Worm (Caenorhabditis elegans) whole organism, L2 larva: ENCODE data around the gene W08E12.2.

ENCODE experiments used
- aly-2 ChIP-seq: fragments of 150-350 bp; optimal IDR thresholded peaks from 2 replicates; lab custom pipeline; 2014; ENCODE audit warnings: missing biosample characterization, missing genetic modification characterization
- ama-1 ChIP-seq: fragments of 150-350 bp; optimal IDR thresholded peaks from 2 replicates; lab custom pipeline; 2018; ENCODE audit warnings: inconsistent platforms
- blmp-1 ChIP-seq: sonication (generic microtip); optimal IDR thresholded peaks from 2 replicates; lab custom pipeline; 2017; ENCODE audit warnings: missing genetic modification characterization, mild to moderate bottlenecking, missing compliant biosample characterization, antibody characterized with exemption, moderate library complexity; ENCODE audit not compliant: insufficient read depth
- egl-27 ChIP-seq: sonication (generic microtip); optimal IDR thresholded peaks from 3 replicates; lab custom pipeline; 2017; ENCODE audit warnings: missing biosample characterization, missing genetic modification reagents, missing genetic modification characterization
- lsy-2 ChIP-seq, 2 experiments: fragments of 150-350 bp in 1 of 2; sonication (generic microtip) in 1 of 2; optimal IDR thresholded peaks; 2 replicates each; lab custom pipeline; 2014 to 2017; ENCODE audit warnings: missing biosample characterization in 2 of 2, missing genetic modification characterization in 2 of 2
- nhr-11 ChIP-seq: fragments of 150-350 bp; optimal IDR thresholded peaks from 2 replicates; lab custom pipeline; 2014; ENCODE audit warnings: missing biosample characterization, missing genetic modification characterization
- nhr-12 ChIP-seq: fragments of 150-350 bp; optimal IDR thresholded peaks from 2 replicates; lab custom pipeline; 2014; ENCODE audit warnings: missing biosample characterization, missing genetic modification characterization
- nhr-77 ChIP-seq: fragments of 150-350 bp; optimal IDR thresholded peaks from 2 replicates; lab custom pipeline; 2014; ENCODE audit warnings: missing biosample characterization, missing genetic modification characterization
- sma-3 ChIP-seq: sonication (generic microtip); optimal IDR thresholded peaks from 2 replicates; lab custom pipeline; 2016; ENCODE audit warnings: missing genetic modification reagents, missing genetic modification characterization, missing compliant biosample characterization
- unc-62 ChIP-seq: fragments of 150-350 bp; optimal IDR thresholded peaks from 2 replicates; lab custom pipeline; 2014; ENCODE audit warnings: missing biosample characterization, missing genetic modification reagents, missing genetic modification characterization
- ztf-11 ChIP-seq: sonication (generic microtip); optimal IDR thresholded peaks from 2 replicates; lab custom pipeline; 2017; ENCODE audit warnings: missing biosample characterization, missing genetic modification characterization

DNA sequence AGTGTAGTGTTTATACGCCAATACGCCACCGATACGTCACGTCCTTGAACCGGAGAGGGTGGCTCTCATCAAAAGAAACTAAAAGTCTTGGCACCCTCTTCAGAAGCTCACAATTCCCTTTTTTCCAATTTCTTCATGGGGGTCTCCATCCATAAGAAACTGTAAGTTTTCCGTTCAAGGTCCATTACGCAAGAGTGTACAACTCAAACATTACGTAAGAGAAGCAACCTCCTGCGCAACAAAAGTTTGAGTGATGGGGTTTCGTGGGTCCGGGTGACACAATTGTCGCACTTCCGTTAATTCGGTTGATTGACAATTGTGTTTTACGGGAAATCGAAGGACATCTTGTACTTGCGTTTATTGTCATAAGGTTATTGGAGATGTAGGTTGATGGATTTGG lies 26.9 kb upstream of the W08E12.2 start:
- no peak for TF ChIP-seq unc-62 (GFP tag; lab: Kevin White, UChicago)
- TF ChIP-seq aly-2 (tag; lab: Kevin White, UChicago), result no peak
- TF ChIP-seq nhr-11 (tag; lab: Kevin White, UChicago), result no peak
- no peak for TF ChIP-seq sma-3 (GFP tag; lab: Kevin White, UChicago)
- no peak for TF ChIP-seq blmp-1 (tag; lab: Kevin White, UChicago)
- no peak for TF ChIP-seq ztf-11
- TF ChIP-seq lsy-2 (tag; optimal IDR thresholded peaks at IDR 0.05; lab: Kevin White, UChicago), result no peak
- no peak for TF ChIP-seq nhr-77 (tag; lab: Kevin White, UChicago)
- no peak for TF ChIP-seq egl-27 (tag; lab: Kevin White, UChicago)
- TF ChIP-seq nhr-12, result no peak
- no peak for TF ChIP-seq ama-1 (lab: Kevin White, UChicago)
